Worm (Caenorhabditis elegans) whole organism, young adult: Measurements from ENCODE around the gene ccdc-149.

Source experiments
- C06A6.2 ChIP-seq: fragments of 200-800 bp; sonication (Bioruptor generic); conservative IDR thresholded peaks from 2 replicates; pipeline ENCODE4 v1.3.6; 2022; ENCODE audit warnings: missing genetic modification characterization, missing compliant biosample characterization
- F22D6.2 ChIP-seq: sonication (generic microtip); optimal IDR thresholded peaks from 2 replicates; lab custom pipeline; 2016; ENCODE audit warnings: mild to moderate bottlenecking, missing genetic modification characterization, missing compliant biosample characterization
- Y79H2A.3 ChIP-seq: fragments of 200-800 bp; sonication (Bioruptor generic); conservative IDR thresholded peaks from 2 replicates; pipeline ENCODE4 v1.3.6; 2022; ENCODE audit warnings: missing genetic modification reagents, missing genetic modification characterization, missing compliant biosample characterization
- ama-1 ChIP-seq, 3 experiments: fragments of 150-350 bp in 1 of 3; sonication (generic microtip) in 2 of 3; optimal IDR thresholded peaks; 2 replicates each; lab custom pipeline; 2014 to 2018; ENCODE audit warnings: missing biosample characterization in 2 of 3, missing genetic modification characterization in 2 of 3, missing genetic modification reagents in 2 of 3
- ceh-58 ChIP-seq: fragments of 200-800 bp; sonication (Bioruptor generic); IDR thresholded peaks from 2 replicates; pipeline ENCODE4 v1.3.6; 2022; ENCODE audit warnings: missing genetic modification characterization, missing compliant biosample characterization
- ets-4 ChIP-seq: fragments of 200-800 bp; sonication (Bioruptor generic); optimal IDR thresholded peaks from 2 replicates; lab custom pipeline; 2018; ENCODE audit warnings: mild to moderate bottlenecking, missing genetic modification characterization, missing compliant biosample characterization
- fkh-3 ChIP-seq: sonication (generic microtip); optimal IDR thresholded peaks from 2 replicates; lab custom pipeline; 2016; ENCODE audit warnings: mild to moderate bottlenecking, missing genetic modification characterization, missing compliant biosample characterization
- gei-17 ChIP-seq: fragments of 200-800 bp; sonication (Bioruptor generic); optimal IDR thresholded peaks from 2 replicates; lab custom pipeline; 2018; ENCODE audit warnings: mild to moderate bottlenecking, missing genetic modification characterization, missing compliant biosample characterization
- nhr-120 ChIP-seq: fragments of 200-800 bp; sonication (Bioruptor generic); IDR thresholded peaks from 2 replicates; pipeline ENCODE4 v1.3.6; 2022; ENCODE audit warnings: missing genetic modification characterization, missing compliant biosample characterization
- unc-130 ChIP-seq: sonication (generic microtip); optimal IDR thresholded peaks from 2 replicates; lab custom pipeline; 2016; ENCODE audit warnings: missing genetic modification reagents, missing genetic modification characterization, missing compliant biosample characterization

ce11 chrX:11480032-11480431 lies 31.2 kb downstream of the ccdc-149 start:
- TF ChIP-seq fkh-3 (tag; lab: Kevin White, UChicago): no peak
- TF ChIP-seq ama-1 (optimal IDR thresholded peaks at IDR 0.05; lab: Kevin White, UChicago): no peak
- no peak for TF ChIP-seq ama-1 (GFP tag; optimal IDR thresholded peaks at IDR 0.05; lab: Kevin White, UChicago)
- TF ChIP-seq ets-4 (GFP tag; lab: Kevin White, UChicago): no peak
- TF ChIP-seq Y79H2A.3 (GFP tag; lab: Robert Waterston, UW): no peak
- TF ChIP-seq gei-17 (GFP tag; lab: Kevin White, UChicago): no peak
- TF ChIP-seq nhr-120 (GFP tag; lab: Robert Waterston, UW): no peak
- TF ChIP-seq F22D6.2 (tag; lab: Kevin White, UChicago): no peak
- TF ChIP-seq ceh-58 (GFP tag; lab: Robert Waterston, UW): no peak
- TF ChIP-seq C06A6.2: no peak
- no peak for TF ChIP-seq unc-130 (GFP tag; lab: Kevin White, UChicago)
